Fruit fly (Drosophila melanogaster): ENCODE results near the gene Kul.

The Kul gene

dm6 chr3R:29773833-29774324 lies 48.2 kb downstream of the Kul start (continued):
- TF ChIP-seq CG9727 (GFP tag; optimal IDR thresholded peaks at IDR 0.05) (peak; percentile 76), ATbp (GFP tag; optimal IDR thresholded peaks at IDR 0.05) (peak; percentile 18), sd (tag; optimal IDR thresholded peaks at IDR 0.05) (no peak), BEAF-32 (GFP tag; optimal IDR thresholded peaks at IDR 0.05) (no peak), hbn (GFP tag; IDR thresholded peaks at IDR 0.05; ENCODE audit: partially characterized antibody) (no peak), CG1233 (GFP tag; optimal IDR thresholded peaks at IDR 0.05) (peak; percentile 69), chif (GFP tag; optimal IDR thresholded peaks at IDR 0.05) (peak; percentile 48 to 72), Bdp1 (GFP tag; optimal IDR thresholded peaks at IDR 0.05) (peak; percentile 54), CG14965 (GFP tag; optimal IDR thresholded peaks at IDR 0.05; ENCODE audit: borderline replicate concordance) (peak; percentile 47), CG9609 (GFP tag; optimal IDR thresholded peaks at IDR 0.05) (peak; percentile 76), CG3281 (GFP tag; optimal IDR thresholded peaks at IDR 0.05) (peak; percentile 77), CG14014 (GFP tag; IDR thresholded peaks at IDR 0.05) (peak; percentile 75), insv (GFP tag; optimal IDR thresholded peaks at IDR 0.05) (no peak), luna (GFP tag; optimal IDR thresholded peaks at IDR 0.05) (peak; percentile 41), lab (GFP tag; optimal IDR thresholded peaks at IDR 0.05) (peak; percentile 72), CG6175 (GFP tag; IDR thresholded peaks at IDR 0.05) (peak; percentile 71; the same call in 2 of the 3 replicates), CG1529 (GFP tag; optimal IDR thresholded peaks at IDR 0.05) (peak; percentile 32), CrebB (tag; optimal IDR thresholded peaks at IDR 0.05) (peak; percentile 70), Ssrp (tag; optimal IDR thresholded peaks at IDR 0.05) (peak; percentile 73), tio (GFP tag; optimal IDR thresholded peaks at IDR 0.05) (peak; percentile 67), da (GFP tag; optimal IDR thresholded peaks at IDR 0.05) (no peak), Dll (GFP tag; IDR thresholded peaks at IDR 0.05; ENCODE audit: partially characterized antibody) (no peak), Ets65A (GFP tag) (peak; percentile 98), sug (tag; optimal IDR thresholded peaks at IDR 0.05) (peak; percentile 40), gcm (GFP tag; optimal IDR thresholded peaks at IDR 0.05) (no peak), Pdp1 (GFP tag; optimal IDR thresholded peaks at IDR 0.05) (peak; percentile 65 to 70), HmgZ (tag; optimal IDR thresholded peaks at IDR 0.05) (peak; percentile 87), CG2202 (tag; optimal IDR thresholded peaks at IDR 0.05) (no peak), gro (GFP tag; optimal IDR thresholded peaks at IDR 0.05) (no peak), Hsf (GFP tag; optimal IDR thresholded peaks at IDR 0.05) (peak; percentile 75), Hr39 (optimal IDR thresholded peaks at IDR 0.05) (no peak), CG9817 (tag; optimal IDR thresholded peaks at IDR 0.05) (peak; percentile 77), Fer2 (tag; optimal IDR thresholded peaks at IDR 0.05) (peak; percentile 62), Hey (tag; optimal IDR thresholded peaks at IDR 0.05) (no peak), HmgD (GFP tag; optimal IDR thresholded peaks at IDR 0.05) (no peak), bbx (GFP tag; IDR thresholded peaks at IDR 0.05; ENCODE audit: partially characterized antibody) (no peak), E2f2 (GFP tag; IDR thresholded peaks at IDR 0.05) (peak; percentile 34), odd (GFP tag; optimal IDR thresholded peaks at IDR 0.05) (peak; percentile 61), CG4707 (GFP tag; optimal IDR thresholded peaks at IDR 0.05) (no peak), seq (GFP tag; IDR thresholded peaks at IDR 0.05) (peak; percentile 49; the same call in 1 of the 2 replicates), CG10267 (tag; optimal IDR thresholded peaks at IDR 0.05) (no peak), MBD-R2 (GFP tag; IDR thresholded peaks at IDR 0.05) (peak; percentile 56; the same call in 1 of the 2 replicates), Fer3 (tag; optimal IDR thresholded peaks at IDR 0.05) (peak; percentile 84), chm (GFP tag; IDR thresholded peaks at IDR 0.05) (peak; percentile 53; the same call in 1 of the 2 replicates), fu2 (GFP tag; optimal IDR thresholded peaks at IDR 0.05) (peak; percentile 85), salm (tag; optimal IDR thresholded peaks at IDR 0.05) (no peak), CG10462 (GFP tag; optimal IDR thresholded peaks at IDR 0.05) (peak; percentile 32), fd64A (GFP tag; optimal IDR thresholded peaks at IDR 0.05) (no peak), ase (GFP tag; IDR thresholded peaks at IDR 0.05) (no peak), CG9932 (GFP tag; IDR thresholded peaks at IDR 0.05) (peak; percentile 72)

All from whole organism, embryonic.